Worm (Caenorhabditis elegans) whole organism, mixed stage, embryonic: ENCODE measurements around the gene C17H11.4.

Experiments
- M03D4.4 ChIP-seq: sonication (generic microtip); optimal IDR thresholded peaks from 2 replicates; lab custom pipeline; 2017; ENCODE audit warnings: mild to moderate bottlenecking, missing genetic modification characterization, missing compliant biosample characterization
- blmp-1 ChIP-seq: fragments of 150-350 bp; optimal IDR thresholded peaks from 2 replicates; lab custom pipeline; 2014; ENCODE audit warnings: missing biosample characterization, missing genetic modification characterization
- ces-1 ChIP-seq: fragments of 150-350 bp; optimal IDR thresholded peaks from 2 replicates; lab custom pipeline; 2014; ENCODE audit warnings: missing biosample characterization, missing genetic modification reagents, missing genetic modification characterization
- elt-1 ChIP-seq: sonication (generic microtip); optimal IDR thresholded peaks from 2 replicates; lab custom pipeline; 2017; ENCODE audit warnings: missing genetic modification characterization, mild to moderate bottlenecking, missing compliant biosample characterization, antibody characterized with exemption, moderate library complexity, borderline replicate concordance; ENCODE audit not compliant: insufficient read depth
- elt-3 ChIP-seq: fragments of 150-350 bp; optimal IDR thresholded peaks from 2 replicates; lab custom pipeline; 2014; ENCODE audit warnings: missing biosample characterization, missing genetic modification characterization
- lin-13 ChIP-seq: fragments of 150-350 bp; optimal IDR thresholded peaks from 2 replicates; lab custom pipeline; 2014; ENCODE audit warnings: missing biosample characterization, missing genetic modification characterization
- mep-1 ChIP-seq: fragments of 150-350 bp; optimal IDR thresholded peaks from 2 replicates; lab custom pipeline; 2017; ENCODE audit warnings: missing biosample characterization, missing genetic modification reagents, missing genetic modification characterization, inconsistent platforms
- nhr-12 ChIP-seq: fragments of 150-350 bp; optimal IDR thresholded peaks from 2 replicates; lab custom pipeline; 2014; ENCODE audit warnings: missing biosample characterization, missing genetic modification characterization
- nhr-2 ChIP-seq: fragments of 150-350 bp; optimal IDR thresholded peaks from 2 replicates; lab custom pipeline; 2014; ENCODE audit warnings: missing biosample characterization, missing genetic modification characterization
- nhr-237 ChIP-seq: fragments of 150-350 bp; optimal IDR thresholded peaks from 2 replicates; lab custom pipeline; 2014; ENCODE audit warnings: missing biosample characterization, missing genetic modification characterization
- nhr-28 ChIP-seq: fragments of 150-350 bp; optimal IDR thresholded peaks from 2 replicates; lab custom pipeline; 2014; ENCODE audit warnings: missing biosample characterization, missing genetic modification characterization
- unc-62 ChIP-seq: fragments of 150-350 bp; optimal IDR thresholded peaks from 2 replicates; lab custom pipeline; 2014; ENCODE audit warnings: missing biosample characterization, missing genetic modification reagents, missing genetic modification characterization
- ztf-11 ChIP-seq: fragments of 150-350 bp; optimal IDR thresholded peaks from 2 replicates; lab custom pipeline; 2014; ENCODE audit warnings: missing biosample characterization, missing genetic modification characterization

- TF ChIP-seq nhr-12 (tag; lab: Kevin White, UChicago) (no peak), blmp-1 (tag; lab: Kevin White, UChicago) (no peak), elt-1 (tag; lab: Kevin White, UChicago) (no peak), nhr-2 (tag; lab: Kevin White, UChicago) (peak; percentile 12), unc-62 (peak; percentile 30), nhr-237 (tag; lab: Kevin White, UChicago) (no peak), lin-13 (tag; lab: Kevin White, UChicago) (peak; percentile 95), mep-1 (peak; percentile 94), M03D4.4 (tag; lab: Kevin White, UChicago) (no peak), ces-1 (peak; percentile 18), ztf-11 (tag; lab: Kevin White, UChicago) (peak; percentile 91), nhr-28 (no peak), elt-3 (tag; lab: Kevin White, UChicago) (no peak)
Measured at ce11 chrX:8157132-8157531, 24.3 kb downstream of the C17H11.4 start.
